Worm (Caenorhabditis elegans) whole organism, L2 larva: ENCODE measurements around the gene ilc-17.1.

Experiments used
- C34F6.9 ChIP-seq: fragments of 150-350 bp; optimal IDR thresholded peaks from 2 replicates; lab custom pipeline; 2014; ENCODE audit warnings: missing biosample characterization, missing genetic modification characterization
- R02D3.7 ChIP-seq: fragments of 150-350 bp; optimal IDR thresholded peaks from 2 replicates; lab custom pipeline; 2014; ENCODE audit warnings: missing biosample characterization, missing genetic modification characterization
- aly-2 ChIP-seq: fragments of 150-350 bp; optimal IDR thresholded peaks from 2 replicates; lab custom pipeline; 2014; ENCODE audit warnings: missing biosample characterization, missing genetic modification characterization
- lin-11 ChIP-seq: fragments of 150-350 bp; sonication (generic microtip); optimal IDR thresholded peaks from 2 replicates; lab custom pipeline; 2014; ENCODE audit warnings: missing biosample characterization, missing genetic modification characterization, inconsistent platforms, mixed read lengths
- lin-39 ChIP-seq: fragments of 150-350 bp; optimal IDR thresholded peaks from 2 replicates; lab custom pipeline; 2014; ENCODE audit warnings: missing biosample characterization, missing genetic modification reagents, missing genetic modification characterization
- nhr-237 ChIP-seq: fragments of 150-350 bp; optimal IDR thresholded peaks from 2 replicates; lab custom pipeline; 2014; ENCODE audit warnings: missing biosample characterization, missing genetic modification characterization
- nhr-6 ChIP-seq: fragments of 150-350 bp; optimal IDR thresholded peaks from 2 replicates; lab custom pipeline; 2014; ENCODE audit warnings: missing biosample characterization, missing genetic modification characterization
- unc-62 ChIP-seq: fragments of 150-350 bp; optimal IDR thresholded peaks from 2 replicates; lab custom pipeline; 2014; ENCODE audit warnings: missing biosample characterization, missing genetic modification reagents, missing genetic modification characterization
- zag-1 ChIP-seq: fragments of 150-350 bp; optimal IDR thresholded peaks from 2 replicates; lab custom pipeline; 2014; ENCODE audit warnings: missing biosample characterization, missing genetic modification characterization

ce11 chrX:12793796-12794195, 24.2 kb upstream of the ilc-17.1 start, which contains the start of gene abf-6:
- TF ChIP-seq aly-2 (tag; lab: Kevin White, UChicago): no peak
- TF ChIP-seq C34F6.9 (tag; lab: Kevin White, UChicago): no peak
- TF ChIP-seq nhr-237: no peak
- no peak for TF ChIP-seq unc-62 (GFP tag; lab: Kevin White, UChicago)
- no peak for TF ChIP-seq lin-11 (tag; lab: Kevin White, UChicago)
- no peak for TF ChIP-seq R02D3.7 (tag; lab: Kevin White, UChicago)
- TF ChIP-seq nhr-6 (tag; lab: Kevin White, UChicago): no peak
- no peak for TF ChIP-seq zag-1 (tag; lab: Kevin White, UChicago)
- no peak for TF ChIP-seq lin-39 (tag; lab: Kevin White, UChicago)
